Worm (Caenorhabditis elegans) whole organism, L2 larva: Measurements from ENCODE around the gene srw-23.

ENCODE experiments used
- nhr-237 ChIP-seq: fragments of 150-350 bp; optimal IDR thresholded peaks from 2 replicates; lab custom pipeline; 2014; ENCODE audit warnings: missing biosample characterization, missing genetic modification characterization
- snpc-4 ChIP-seq: fragments of 150-350 bp; optimal IDR thresholded peaks from 2 replicates; lab custom pipeline; 2014; ENCODE audit warnings: missing biosample characterization, missing genetic modification characterization

DNA sequence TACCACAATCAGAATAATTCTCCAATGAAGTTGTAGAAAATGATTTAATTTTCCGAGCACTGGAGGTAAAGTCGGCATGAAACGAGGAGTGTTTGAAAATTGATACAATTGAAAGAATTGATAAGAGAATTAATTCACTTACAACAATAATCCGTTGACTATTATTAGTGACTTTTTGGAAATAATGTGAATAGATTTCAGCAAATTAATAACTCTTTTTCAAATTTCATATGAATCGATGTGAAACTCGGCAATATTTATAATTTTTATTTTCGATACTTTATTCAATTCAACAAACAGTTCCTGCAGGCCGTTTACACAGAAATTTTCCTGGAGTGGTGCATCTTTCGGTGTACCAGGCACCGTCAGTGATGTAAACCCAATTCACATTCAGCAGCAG is 21.7 kb upstream of the srw-23 start, which contains the start of gene clec-37:
- no peak for TF ChIP-seq snpc-4
- no peak for TF ChIP-seq nhr-237 (tag; lab: Kevin White, UChicago)
